Fruit fly (Drosophila melanogaster) whole organism, prepupa: Measurements from ENCODE around the gene Kua.

Experiments
- CG16779 ChIP-seq: fragments of 200-800 bp; sonication (Bioruptor generic); optimal IDR thresholded peaks from 3 replicates; lab custom pipeline; 2017; ENCODE audit warnings: missing biosample characterization, mild to moderate bottlenecking, missing genetic modification characterization
- CG3032 ChIP-seq: fragments of 200-800 bp; optimal IDR thresholded peaks from 2 replicates; lab custom pipeline; 2019; ENCODE audit warnings: missing biosample characterization, mild to moderate bottlenecking, missing genetic modification characterization, moderate library complexity
- CG4318 ChIP-seq: fragments of 200-800 bp; sonication (Bioruptor generic); optimal IDR thresholded peaks from 3 replicates; lab custom pipeline; 2017; ENCODE audit warnings: missing biosample characterization, mild to moderate bottlenecking, missing genetic modification characterization
- Ets21C ChIP-seq: fragments of 200-800 bp; sonication (Bioruptor generic); optimal IDR thresholded peaks from 3 replicates; lab custom pipeline; 2016; ENCODE audit warnings: missing biosample characterization, missing genetic modification characterization
- Gug ChIP-seq: fragments of 200-800 bp; sonication (Bioruptor generic); IDR thresholded peaks from 2 replicates; pipeline ENCODE4 v1.3.6; 2022; ENCODE audit warnings: missing biosample characterization, missing genetic modification characterization
- Lpt ChIP-seq: fragments of 200-800 bp; sonication (Bioruptor generic); optimal IDR thresholded peaks from 3 replicates; lab custom pipeline; 2016; ENCODE audit warnings: missing biosample characterization, missing genetic modification characterization
- Met ChIP-seq: fragments of 200-800 bp; sonication (Bioruptor generic); optimal IDR thresholded peaks from 3 replicates; lab custom pipeline; 2016; ENCODE audit warnings: missing biosample characterization, missing genetic modification characterization
- OdsH ChIP-seq: fragments of 200-800 bp; sonication (Bioruptor generic); optimal IDR thresholded peaks from 3 replicates; lab custom pipeline; 2016; ENCODE audit warnings: missing biosample characterization, missing genetic modification characterization
- Smox ChIP-seq: fragments of 200-800 bp; sonication (Bioruptor generic); optimal IDR thresholded peaks from 3 replicates; lab custom pipeline; 2016; ENCODE audit warnings: missing biosample characterization, missing genetic modification characterization
- Sox14 ChIP-seq: fragments of 200-800 bp; sonication (Bioruptor generic); optimal IDR thresholded peaks from 3 replicates; lab custom pipeline; 2016; ENCODE audit warnings: missing biosample characterization, missing genetic modification characterization
- achi ChIP-seq: fragments of 200-800 bp; sonication (Bioruptor generic); optimal IDR thresholded peaks from 3 replicates; lab custom pipeline; 2016; ENCODE audit warnings: missing biosample characterization, missing genetic modification characterization

- no peak for TF ChIP-seq achi (GFP tag; lab: Kevin White, UChicago)
- TF ChIP-seq Gug (GFP tag; lab: Robert Waterston, UW) = no peak
- no peak for TF ChIP-seq Sox14
- TF ChIP-seq Lpt (GFP tag; lab: Kevin White, UChicago) = no peak
- no peak for TF ChIP-seq Smox (GFP tag; lab: Kevin White, UChicago)
- no peak for TF ChIP-seq CG3032 (tag; lab: Kevin White, UChicago)
- no peak for TF ChIP-seq Met
- TF ChIP-seq CG4318 = no peak
- TF ChIP-seq CG16779 (tag; lab: Kevin White, UChicago) = no peak
- no peak for TF ChIP-seq Ets21C (GFP tag; lab: Kevin White, UChicago)
- TF ChIP-seq OdsH (GFP tag; lab: Kevin White, UChicago) = no peak
Observed at dm6 chr2L:20148368-20148767, 51.0 kb downstream of the Kua start.
